Worm (Caenorhabditis elegans): ENCODE measurements around the gene K01D12.10.

K01D12.10 gene

ce11 chrV:12441420-12441819 is 35.4 kb downstream of the K01D12.10 start, which contains the start of gene pals-37:
TSS of gene pals-37 (minus strand) at chrV:12441520.
- TF ChIP-seq pat-9 (tag; optimal IDR thresholded peaks at IDR 0.05), result no peak
- TF ChIP-seq hlh-30 (tag; optimal IDR thresholded peaks at IDR 0.05; ENCODE audit: insufficient read depth), result no peak
- TF ChIP-seq C38D4.7 (GFP tag; optimal IDR thresholded peaks at IDR 0.05), result no peak
- TF ChIP-seq ceh-31 (tag; optimal IDR thresholded peaks at IDR 0.05), result no peak
- TF ChIP-seq lim-6 (tag; optimal IDR thresholded peaks at IDR 0.05), result no peak

- no peak for TF ChIP-seq npax-4 (tag; optimal IDR thresholded peaks at IDR 0.05)
- TF ChIP-seq rnt-1 (tag; optimal IDR thresholded peaks at IDR 0.05), result no peak
- TF ChIP-seq ceh-22 (tag; optimal IDR thresholded peaks at IDR 0.05), result no peak
- no peak for TF ChIP-seq dmd-4 (tag; optimal IDR thresholded peaks at IDR 0.05; ENCODE audit: borderline replicate concordance)
- no peak for TF ChIP-seq pax-1 (tag; optimal IDR thresholded peaks at IDR 0.05)
- no peak for TF ChIP-seq ceh-14 (tag; optimal IDR thresholded peaks at IDR 0.05)
- no peak for TF ChIP-seq syd-9 (tag; optimal IDR thresholded peaks at IDR 0.05)
- TF ChIP-seq ceh-19 (GFP tag; optimal IDR thresholded peaks at IDR 0.05), result no peak
- no peak for TF ChIP-seq K02D7.2 (tag; optimal IDR thresholded peaks at IDR 0.05)
- no peak for TF ChIP-seq gmeb-2 (tag; optimal IDR thresholded peaks at IDR 0.05)
- no peak for TF ChIP-seq pros-1 (tag; optimal IDR thresholded peaks at IDR 0.05)
- no peak for TF ChIP-seq ref-2 (tag; optimal IDR thresholded peaks at IDR 0.05)
- no peak for TF ChIP-seq lim-6 (tag; optimal IDR thresholded peaks at IDR 0.05)
- TF ChIP-seq sdc-2 (tag; optimal IDR thresholded peaks at IDR 0.05), result no peak
- no peak for TF ChIP-seq madf-2 (tag; optimal IDR thresholded peaks at IDR 0.05)
- TF ChIP-seq pha-4 (tag; optimal IDR thresholded peaks at IDR 0.05), result no peak
- TF ChIP-seq hlh-13 (GFP tag; optimal IDR thresholded peaks at IDR 0.05), result no peak
- TF ChIP-seq ceh-34 (tag; optimal IDR thresholded peaks at IDR 0.05), result no peak
Observed at ce11 chrV:12443754-12444153, 37.7 kb downstream of the K01D12.10 start, which contains the start of gene pals-39. TSS of gene pals-39 (minus strand) at chrV:12443854.

ce11 chrV:12446895-12447294 is 40.9 kb downstream of the K01D12.10 start, which contains the start of the genes pals-38 and C54D10.9:
TSS of gene pals-38 (minus strand) at chrV:12446995.
TSS of gene C54D10.9 (plus strand) at chrV:12447153.
- TF ChIP-seq pag-3 (tag; optimal IDR thresholded peaks at IDR 0.05; ENCODE audit: borderline replicate concordance), result no peak
- TF ChIP-seq lim-6 (tag; optimal IDR thresholded peaks at IDR 0.05), result no peak
- no peak for TF ChIP-seq sdc-2 (tag; optimal IDR thresholded peaks at IDR 0.05)
- no peak for TF ChIP-seq pat-9 (tag; optimal IDR thresholded peaks at IDR 0.05)
- no peak for TF ChIP-seq fkh-10 (GFP tag; optimal IDR thresholded peaks at IDR 0.05)
- no peak for TF ChIP-seq ceh-14 (tag; optimal IDR thresholded peaks at IDR 0.05)
- no peak for TF ChIP-seq ztf-16 (tag; optimal IDR thresholded peaks at IDR 0.05)
- no peak for TF ChIP-seq npax-4 (tag; optimal IDR thresholded peaks at IDR 0.05)
- no peak for TF ChIP-seq pros-1 (tag; optimal IDR thresholded peaks at IDR 0.05)
- TF ChIP-seq ceh-24 (tag; optimal IDR thresholded peaks at IDR 0.05), result no peak
- TF ChIP-seq pax-1 (tag; optimal IDR thresholded peaks at IDR 0.05), result no peak
- no peak for TF ChIP-seq sox-2 (GFP tag; IDR thresholded peaks at IDR 0.05)
- TF ChIP-seq che-1 (tag; optimal IDR thresholded peaks at IDR 0.05), result no peak
- TF ChIP-seq unc-55 (GFP tag; optimal IDR thresholded peaks at IDR 0.05), result no peak

- TF ChIP-seq gmeb-2 (tag; optimal IDR thresholded peaks at IDR 0.05) (no peak), pqm-1 (tag; optimal IDR thresholded peaks at IDR 0.05) (no peak), unc-42 (tag; optimal IDR thresholded peaks at IDR 0.05) (no peak), hlh-15 (tag; optimal IDR thresholded peaks at IDR 0.05) (no peak), ceh-9 (tag; optimal IDR thresholded peaks at IDR 0.05) (no peak), nfya-1 (tag; optimal IDR thresholded peaks at IDR 0.05) (no peak), dve-1 (tag; optimal IDR thresholded peaks at IDR 0.05) (no peak), lin-11 (tag; optimal IDR thresholded peaks at IDR 0.05) (no peak), nhr-232 (tag; optimal IDR thresholded peaks at IDR 0.05) (no peak), Y22D7AL.16 (tag; optimal IDR thresholded peaks at IDR 0.05) (no peak), ceh-22 (tag; optimal IDR thresholded peaks at IDR 0.05) (no peak), syd-9 (tag; optimal IDR thresholded peaks at IDR 0.05) (no peak), ceh-31 (tag; optimal IDR thresholded peaks at IDR 0.05) (no peak), ceh-18 (tag; optimal IDR thresholded peaks at IDR 0.05) (no peak)
Observed at ce11 chrV:12449902-12450301, 43.9 kb downstream of the K01D12.10 start, which contains the start of gene C54D10.10. TSS of gene C54D10.10 (minus strand) at chrV:12450002.
